Fruit fly (Drosophila melanogaster): ENCODE measurements around the gene Irk3.

Gene Irk3

dm6 chr2L:18695404-18695804 lies 18.1 kb downstream of the Irk3 start, which contains the start of the genes CG10383 and CG10338 (continued):
- TF ChIP-seq Spps (tag; optimal IDR thresholded peaks at IDR 0.05) (peak; percentile 37), pnt (GFP tag; optimal IDR thresholded peaks at IDR 0.05) (peak; percentile 87), CG17359 (tag; optimal IDR thresholded peaks at IDR 0.05) (peak; percentile 84), CG15514 (GFP tag; optimal IDR thresholded peaks at IDR 0.05) (peak; percentile 84), CG12769 (tag; optimal IDR thresholded peaks at IDR 0.05) (peak; percentile 93), HmgZ (tag; optimal IDR thresholded peaks at IDR 0.05) (peak; percentile 90), Nf-YA (GFP tag; IDR thresholded peaks at IDR 0.05) (peak; percentile 79), CG1603 (tag; optimal IDR thresholded peaks at IDR 0.05) (peak; percentile 93), tap (tag; optimal IDR thresholded peaks at IDR 0.05) (peak; percentile 31), nerfin-1 (tag; optimal IDR thresholded peaks at IDR 0.05) (peak; percentile 57), pum (GFP tag; optimal IDR thresholded peaks at IDR 0.05) (peak; percentile 91), Mrtf (GFP tag; IDR thresholded peaks at IDR 0.05) (peak; percentile 83), CG18476 (GFP tag; optimal IDR thresholded peaks at IDR 0.05) (peak; percentile 54), dmrt11E (tag; optimal IDR thresholded peaks at IDR 0.05) (peak; percentile 57), bcd (GFP tag; optimal IDR thresholded peaks at IDR 0.05) (peak; percentile 83), jumu (GFP tag; optimal IDR thresholded peaks at IDR 0.05) (peak; percentile 94), br (optimal IDR thresholded peaks at IDR 0.05) (no peak), CG17802 (tag; optimal IDR thresholded peaks at IDR 0.05) (peak; percentile 26), Max (GFP tag; optimal IDR thresholded peaks at IDR 0.05) (peak; percentile 78), Usf (GFP tag; optimal IDR thresholded peaks at IDR 0.05) (peak; percentile 59), CG17829 (tag; optimal IDR thresholded peaks at IDR 0.05) (peak; percentile 75), vvl (GFP tag; IDR thresholded peaks at IDR 0.05) (peak; percentile 94), CG13775 (GFP tag; optimal IDR thresholded peaks at IDR 0.05) (peak; percentile 81), crp (GFP tag; optimal IDR thresholded peaks at IDR 0.05) (peak; percentile 100), Ravus (GFP tag; IDR thresholded peaks at IDR 0.05) (peak; percentile 65), CG17328 (GFP tag; IDR thresholded peaks at IDR 0.05) (peak; percentile 88), CG3838 (GFP tag; optimal IDR thresholded peaks at IDR 0.05) (peak; percentile 65), CG4730 (GFP tag; IDR thresholded peaks at IDR 0.05) (peak; percentile 86), CG15601 (tag; optimal IDR thresholded peaks at IDR 0.05) (peak; percentile 58), bbx (GFP tag; IDR thresholded peaks at IDR 0.05; ENCODE audit: partially characterized antibody) (no peak), Six4 (GFP tag; optimal IDR thresholded peaks at IDR 0.05) (peak; percentile 75), CG7357 (GFP tag; IDR thresholded peaks at IDR 0.05) (peak; percentile 65; the same call in 2 of the 3 replicates), Dek (tag; optimal IDR thresholded peaks at IDR 0.05) (peak; percentile 62), CG12942 (GFP tag; optimal IDR thresholded peaks at IDR 0.05) (peak; percentile 79), MTF-1 (GFP tag; optimal IDR thresholded peaks at IDR 0.05; ENCODE audit: borderline replicate concordance) (peak; percentile 53), Sox100B (GFP tag; optimal IDR thresholded peaks at IDR 0.05) (peak; percentile 41), CG7556 (GFP tag; optimal IDR thresholded peaks at IDR 0.05) (peak; percentile 69), toy (GFP tag; IDR thresholded peaks at IDR 0.05) (peak; percentile 76), CG14710 (tag; optimal IDR thresholded peaks at IDR 0.05) (peak; percentile 79), seq (GFP tag; IDR thresholded peaks at IDR 0.05) (peak; percentile 84), tna (GFP tag; IDR thresholded peaks at IDR 0.05; ENCODE audit: partially characterized antibody) (no peak), CG12236 (GFP tag; optimal IDR thresholded peaks at IDR 0.05) (peak; percentile 79), lab (GFP tag; optimal IDR thresholded peaks at IDR 0.05) (peak; percentile 94), HHEX (GFP tag; optimal IDR thresholded peaks at IDR 0.05) (peak; percentile 65), emc (GFP tag; optimal IDR thresholded peaks at IDR 0.05) (peak; percentile 82), ind (GFP tag; optimal IDR thresholded peaks at IDR 0.05) (peak; percentile 90), CG12104 (GFP tag; optimal IDR thresholded peaks at IDR 0.05) (peak; percentile 71), gro (GFP tag; optimal IDR thresholded peaks at IDR 0.05) (peak; percentile 87), GATAe (GFP tag; conservative IDR thresholded peaks at IDR 0.05) (peak; percentile 83), kay (GFP tag; optimal IDR thresholded peaks at IDR 0.05) (peak; percentile 78), shn (GFP tag; optimal IDR thresholded peaks at IDR 0.05) (peak; percentile 92)

Measured in whole organism, embryonic.